Worm (Caenorhabditis elegans): ENCODE measurements around the gene pcyt-1.

DNA sequence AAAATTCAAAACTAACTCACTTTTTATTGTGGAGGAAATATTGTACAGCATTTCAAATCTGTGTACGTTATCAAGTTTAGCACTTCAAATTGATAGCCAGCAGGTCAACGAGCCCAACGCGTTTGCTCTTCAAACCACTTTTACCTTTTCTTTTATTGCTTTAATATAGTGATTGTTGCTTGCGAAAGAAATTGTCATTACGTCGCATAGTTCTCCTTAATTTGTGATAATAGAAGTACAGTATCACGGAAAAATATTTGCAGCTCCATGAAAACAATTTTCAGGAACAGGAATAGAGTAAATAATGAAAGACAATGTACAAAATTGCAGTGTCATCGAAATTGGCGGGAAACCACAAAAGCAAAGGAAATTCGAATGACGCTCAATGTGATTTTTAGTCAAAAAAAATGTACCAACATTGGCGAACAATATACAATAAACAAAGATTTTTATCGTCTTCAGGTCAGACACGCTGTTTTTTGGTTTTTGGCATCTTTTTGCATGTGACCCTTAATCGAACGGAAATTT, 13.2 kb upstream of the pcyt-1 start, which contains the start of the genes PDB1.1 and F08C6.5:
- TF ChIP-seq sptf-1 (tag; optimal IDR thresholded peaks at IDR 0.05) (no peak), snu-23 (GFP tag; optimal IDR thresholded peaks at IDR 0.05) (no peak), efl-1 (optimal IDR thresholded peaks at IDR 0.05) (no peak), efl-1 (GFP tag; optimal IDR thresholded peaks at IDR 0.05 in 1 of 2) (no peak), tbx-2 (tag; optimal IDR thresholded peaks at IDR 0.05) (no peak), lin-35 (GFP tag; optimal IDR thresholded peaks at IDR 0.05) (no peak)

Measured in whole organism, L1 larva.